Fruit fly (Drosophila melanogaster) whole organism, wandering third instar larva: ENCODE data around the gene Ac76E.

ENCODE experiments used
- Abd-B ChIP-seq: fragments of >200 bp; optimal IDR thresholded peaks from 2 replicates; lab custom pipeline; 2017; ENCODE audit warnings: missing biosample characterization, missing genetic modification characterization
- Hnf4 ChIP-seq: fragments of 200-800 bp; sonication (Bioruptor generic); optimal IDR thresholded peaks from 2 replicates; lab custom pipeline; 2016; ENCODE audit warnings: missing biosample characterization, mild to moderate bottlenecking, missing genetic modification characterization
- Rel ChIP-seq, 2 experiments: fragments of 200-800 bp; sonication (Bioruptor generic) in 1 of 2; optimal IDR thresholded peaks; 2 replicates in 1 of 2; 3 replicates in 1 of 2; lab custom pipeline; 2016 to 2019; ENCODE audit warnings: mild to moderate bottlenecking in 2 of 2, missing biosample characterization in 2 of 2, missing genetic modification characterization in 2 of 2, moderate library complexity in 1 of 2
- dsf ChIP-seq: sonication (Bioruptor generic); optimal IDR thresholded peaks from 2 replicates; lab custom pipeline; 2016; ENCODE audit warnings: missing biosample characterization, missing genetic modification characterization, borderline replicate concordance
- fru ChIP-seq: fragments of 200-800 bp; sonication (Bioruptor generic); optimal IDR thresholded peaks from 3 replicates; lab custom pipeline; 2016; ENCODE audit warnings: missing biosample characterization, mild to moderate bottlenecking, missing genetic modification characterization
- jim ChIP-seq: fragments of 175-275, 200-325 bp; sonication (Bioruptor generic); optimal IDR thresholded peaks from 2 replicates; lab custom pipeline; 2016; ENCODE audit warnings: missing biosample characterization, mild to moderate bottlenecking, missing genetic modification characterization
- pan ChIP-seq: fragments of >200 bp; optimal IDR thresholded peaks from 2 replicates; lab custom pipeline; 2017

dm6 chr3L:19981385-19981784 is 42.3 kb downstream of the Ac76E start, which contains the start of gene CG17732:
- TF ChIP-seq Abd-B (GFP tag; lab: Kevin White, UChicago) (no peak), Hnf4 (GFP tag; lab: Kevin White, UChicago) (no peak), pan (lab: Kevin White, UChicago) (no peak), Rel (GFP tag; optimal IDR thresholded peaks at IDR 0.05; lab: Kevin White, UChicago) (no peak), Rel (tag; optimal IDR thresholded peaks at IDR 0.05; lab: Kevin White, UChicago) (no peak), fru (GFP tag; lab: Kevin White, UChicago) (no peak), jim (GFP tag; lab: Kevin White, UChicago) (no peak), dsf (GFP tag; lab: Kevin White, UChicago) (no peak)
